Worm (Caenorhabditis elegans): Measurements from ENCODE around the gene sly-1.

- no peak for TF ChIP-seq pha-4 (tag; optimal IDR thresholded peaks at IDR 0.05)
- no peak for TF ChIP-seq F23B12.7 (tag; optimal IDR thresholded peaks at IDR 0.05; ENCODE audit: insufficient read depth)
- no peak for TF ChIP-seq snpc-4 (GFP tag; optimal IDR thresholded peaks at IDR 0.05)
- no peak for TF ChIP-seq snpc-4 (tag; optimal IDR thresholded peaks at IDR 0.05)
- TF ChIP-seq lin-40 (tag; optimal IDR thresholded peaks at IDR 0.05) = no peak
- TF ChIP-seq nfya-2 (GFP tag; IDR thresholded peaks at IDR 0.05) = no peak
- no peak for TF ChIP-seq ceh-79 (tag; optimal IDR thresholded peaks at IDR 0.05)
Observed at ce11 chrIII:10481497-10481896, 25.4 kb upstream of the sly-1 start.
